Worm (Caenorhabditis elegans) whole organism, L3 larva: ENCODE results near the gene R155.5.

ENCODE experiments used
- R02D3.7 ChIP-seq: fragments of 150-350 bp; optimal IDR thresholded peaks from 2 replicates; lab custom pipeline; 2014; ENCODE audit warnings: missing biosample characterization, missing genetic modification characterization
- ZK546.5 ChIP-seq: sonication (generic microtip); optimal IDR thresholded peaks from 2 replicates; lab custom pipeline; 2017; ENCODE audit warnings: missing biosample characterization, missing genetic modification characterization
- ama-1 ChIP-seq: fragments of 150-350 bp; optimal IDR thresholded peaks from 2 replicates; lab custom pipeline; 2018
- ceh-16 ChIP-seq: sonication (generic microtip); optimal IDR thresholded peaks from 2 replicates; lab custom pipeline; 2017; ENCODE audit warnings: missing biosample characterization, missing genetic modification characterization
- ceh-28 ChIP-seq: fragments of 150-350 bp; optimal IDR thresholded peaks from 2 replicates; lab custom pipeline; 2014; ENCODE audit warnings: missing biosample characterization, missing genetic modification reagents, missing genetic modification characterization
- ceh-82 ChIP-seq: fragments of 150-350 bp; optimal IDR thresholded peaks from 2 replicates; lab custom pipeline; 2014; ENCODE audit warnings: missing biosample characterization, missing genetic modification characterization
- ceh-9 ChIP-seq: sonication (generic microtip); optimal IDR thresholded peaks from 2 replicates; lab custom pipeline; 2018; ENCODE audit warnings: missing biosample characterization, missing genetic modification characterization
- daf-12 ChIP-seq: fragments of 150-350 bp; optimal IDR thresholded peaks from 2 replicates; lab custom pipeline; 2014; ENCODE audit warnings: missing biosample characterization, missing genetic modification reagents, missing genetic modification characterization
- egl-27 ChIP-seq: sonication (generic microtip); optimal IDR thresholded peaks from 4 replicates; lab custom pipeline; 2017; ENCODE audit warnings: missing biosample characterization, missing genetic modification reagents, missing genetic modification characterization
- egl-5 ChIP-seq: fragments of 150-350 bp; optimal IDR thresholded peaks from 2 replicates; lab custom pipeline; 2017; ENCODE audit warnings: missing biosample characterization, missing genetic modification reagents, missing genetic modification characterization, inconsistent platforms
- elt-3 ChIP-seq, 3 experiments: fragments of 150-350 bp in 1 of 3; sonication (generic microtip) in 2 of 3; optimal IDR thresholded peaks; 2 replicates in 2 of 3; 4 replicates in 1 of 3; lab custom pipeline; 2014 to 2017; ENCODE audit warnings: missing biosample characterization in 3 of 3, missing genetic modification characterization in 3 of 3
- eor-1 ChIP-seq, 2 experiments: fragments of 150-350 bp; optimal IDR thresholded peaks; 2 replicates each; lab custom pipeline; 2014 to 2018; ENCODE audit warnings: missing biosample characterization in 2 of 2, missing genetic modification characterization in 2 of 2
- fkh-10 ChIP-seq: sonication (generic microtip); optimal IDR thresholded peaks from 2 replicates; lab custom pipeline; 2017; ENCODE audit warnings: missing biosample characterization, missing genetic modification reagents, missing genetic modification characterization
- fkh-2 ChIP-seq: fragments of 150-350 bp; optimal IDR thresholded peaks from 2 replicates; lab custom pipeline; 2014; ENCODE audit warnings: missing biosample characterization, missing genetic modification reagents, missing genetic modification characterization
- fos-1 ChIP-seq: fragments of 150-350 bp; optimal IDR thresholded peaks from 2 replicates; lab custom pipeline; 2014; ENCODE audit warnings: missing biosample characterization, missing genetic modification characterization
- hmg-11 ChIP-seq: sonication (generic microtip); optimal IDR thresholded peaks from 2 replicates; lab custom pipeline; 2016; ENCODE audit warnings: missing genetic modification characterization, missing compliant biosample characterization
- jun-1 ChIP-seq: fragments of 150-350 bp; optimal IDR thresholded peaks from 2 replicates; lab custom pipeline; 2014; ENCODE audit warnings: missing biosample characterization, missing genetic modification reagents, missing genetic modification characterization
- lin-15B ChIP-seq: fragments of 150-350 bp; optimal IDR thresholded peaks from 2 replicates; lab custom pipeline; 2014; ENCODE audit warnings: missing biosample characterization, missing genetic modification characterization
- lin-39 ChIP-seq: fragments of 150-350 bp; optimal IDR thresholded peaks from 2 replicates; lab custom pipeline; 2018; ENCODE audit warnings: missing biosample characterization, missing genetic modification reagents, missing genetic modification characterization
- mdl-1 ChIP-seq: fragments of 150-350 bp; optimal IDR thresholded peaks from 2 replicates; lab custom pipeline; 2014; ENCODE audit warnings: missing biosample characterization, missing genetic modification characterization
- mml-1 ChIP-seq: fragments of 150-350 bp; sonication (generic microtip); optimal IDR thresholded peaks from 3 replicates; lab custom pipeline; 2014; ENCODE audit warnings: missing biosample characterization, missing genetic modification characterization
- nhr-11 ChIP-seq: fragments of 150-350 bp; optimal IDR thresholded peaks from 2 replicates; lab custom pipeline; 2014; ENCODE audit warnings: missing biosample characterization, missing genetic modification characterization
- nhr-12 ChIP-seq: fragments of 150-350 bp; optimal IDR thresholded peaks from 2 replicates; lab custom pipeline; 2014; ENCODE audit warnings: missing biosample characterization, missing genetic modification characterization
- nhr-23 ChIP-seq: fragments of 150-350 bp; optimal IDR thresholded peaks from 2 replicates; lab custom pipeline; 2014; ENCODE audit warnings: missing biosample characterization, missing genetic modification reagents, missing genetic modification characterization
- nhr-237 ChIP-seq: fragments of 150-350 bp; optimal IDR thresholded peaks from 2 replicates; lab custom pipeline; 2014; ENCODE audit warnings: missing biosample characterization, missing genetic modification characterization
- nhr-25 ChIP-seq: sonication (generic microtip); optimal IDR thresholded peaks from 2 replicates; lab custom pipeline; 2017; ENCODE audit warnings: missing biosample characterization, missing genetic modification characterization
- nhr-28 ChIP-seq: fragments of 150-350 bp; optimal IDR thresholded peaks from 2 replicates; lab custom pipeline; 2014; ENCODE audit warnings: missing biosample characterization, missing genetic modification characterization
- nhr-67 ChIP-seq: fragments of 150-350 bp; optimal IDR thresholded peaks from 2 replicates; lab custom pipeline; 2014; ENCODE audit warnings: missing biosample characterization, missing genetic modification characterization
- nhr-76 ChIP-seq: fragments of 150-350 bp; sonication (generic microtip); optimal IDR thresholded peaks from 5 replicates; lab custom pipeline; 2014; ENCODE audit warnings: missing biosample characterization, missing genetic modification characterization
- nhr-77 ChIP-seq: fragments of 150-350 bp; optimal IDR thresholded peaks from 2 replicates; lab custom pipeline; 2014; ENCODE audit warnings: missing biosample characterization, missing genetic modification characterization
- pqm-1 ChIP-seq: fragments of 150-350 bp; optimal IDR thresholded peaks from 2 replicates; lab custom pipeline; 2017; ENCODE audit warnings: missing biosample characterization, missing genetic modification characterization, inconsistent platforms
- snpc-4 ChIP-seq: fragments of 150-350 bp; optimal IDR thresholded peaks from 2 replicates; lab custom pipeline; 2014; ENCODE audit warnings: missing biosample characterization, missing genetic modification characterization
- tbx-2 ChIP-seq: sonication (generic microtip); optimal IDR thresholded peaks from 2 replicates; lab custom pipeline; 2016; ENCODE audit warnings: mild to moderate bottlenecking, missing genetic modification characterization, missing compliant biosample characterization
- unc-39 ChIP-seq: sonication (generic microtip); optimal IDR thresholded peaks from 4 replicates; lab custom pipeline; 2017; ENCODE audit warnings: missing biosample characterization, missing genetic modification characterization
- unc-62 ChIP-seq: fragments of 150-350 bp; sonication (generic microtip); optimal IDR thresholded peaks from 4 replicates; lab custom pipeline; 2014; ENCODE audit warnings: missing biosample characterization, missing genetic modification reagents, missing genetic modification characterization
- zag-1 ChIP-seq: fragments of 150-350 bp; optimal IDR thresholded peaks from 2 replicates; lab custom pipeline; 2014; ENCODE audit warnings: missing biosample characterization, missing genetic modification characterization
- ztf-11 ChIP-seq: fragments of 150-350 bp; optimal IDR thresholded peaks from 2 replicates; lab custom pipeline; 2014; ENCODE audit warnings: missing biosample characterization, missing genetic modification characterization
- ztf-4 ChIP-seq: fragments of 150-350 bp; optimal IDR thresholded peaks from 2 replicates; lab custom pipeline; 2014; ENCODE audit warnings: missing biosample characterization, missing genetic modification characterization

R155.5 gene

ce11 chrIII:1981467-1981866, 11.1 kb upstream of the R155.5 start:
- TF ChIP-seq nhr-77 (tag; lab: Kevin White, UChicago) (no peak), ztf-4 (no peak), pqm-1 (tag; lab: Kevin White, UChicago) (no peak), ZK546.5 (tag; lab: Kevin White, UChicago) (no peak), zag-1 (tag; lab: Kevin White, UChicago) (no peak), nhr-12 (no peak), nhr-11 (tag; lab: Kevin White, UChicago) (no peak), fkh-10 (GFP tag; lab: Kevin White, UChicago) (no peak), fos-1 (tag; lab: Kevin White, UChicago) (no peak), snpc-4 (tag; lab: Kevin White, UChicago) (no peak), elt-3 (tag; optimal IDR thresholded peaks at IDR 0.05; lab: Kevin White, UChicago) (no peak), nhr-76 (tag; lab: Kevin White, UChicago) (no peak), fkh-2 (tag; lab: Kevin White, UChicago) (no peak), unc-39 (tag; lab: Kevin White, UChicago) (no peak), nhr-28 (tag; lab: Kevin White, UChicago) (no peak), nhr-237 (tag; lab: Kevin White, UChicago) (no peak), ceh-28 (tag; lab: Kevin White, UChicago) (no peak), R02D3.7 (tag; lab: Kevin White, UChicago) (no peak)

- TF ChIP-seq hmg-11, result no peak
- no peak for TF ChIP-seq egl-27 (tag; lab: Kevin White, UChicago)
- TF ChIP-seq nhr-12, result no peak
- no peak for TF ChIP-seq nhr-77 (tag; lab: Kevin White, UChicago)
- TF ChIP-seq ceh-16, result no peak
- no peak for TF ChIP-seq egl-5
- no peak for TF ChIP-seq nhr-25 (tag; lab: Kevin White, UChicago)
- no peak for TF ChIP-seq lin-15B (tag; lab: Kevin White, UChicago)
- no peak for TF ChIP-seq nhr-67
- TF ChIP-seq eor-1 (tag; optimal IDR thresholded peaks at IDR 0.05; lab: Kevin White, UChicago), result no peak
- TF ChIP-seq nhr-11 (tag; lab: Kevin White, UChicago), result no peak
Observed at ce11 chrIII:1977424-1977823, 7.1 kb upstream of the R155.5 start.

- TF ChIP-seq ztf-11 (tag; lab: Kevin White, UChicago), result no peak
- no peak for TF ChIP-seq snpc-4 (tag; lab: Kevin White, UChicago)
- TF ChIP-seq nhr-23 (tag; lab: Kevin White, UChicago), result no peak
- TF ChIP-seq hmg-11, result no peak
- TF ChIP-seq nhr-77 (tag; lab: Kevin White, UChicago), result no peak
- TF ChIP-seq fkh-2 (tag; lab: Kevin White, UChicago), result no peak
- TF ChIP-seq ceh-9 (tag; lab: Kevin White, UChicago), result no peak
- TF ChIP-seq unc-62, result no peak
- no peak for TF ChIP-seq mdl-1 (tag; lab: Kevin White, UChicago)
- no peak for TF ChIP-seq ama-1 (lab: Kevin White, UChicago)
- no peak for TF ChIP-seq mml-1 (tag; lab: Kevin White, UChicago)
- TF ChIP-seq nhr-76 (tag; lab: Kevin White, UChicago), result no peak
- TF ChIP-seq zag-1 (tag; lab: Kevin White, UChicago), result no peak
- TF ChIP-seq lin-39 (tag; lab: Kevin White, UChicago), result no peak
- no peak for TF ChIP-seq elt-3 (tag; optimal IDR thresholded peaks at IDR 0.05; lab: Kevin White, UChicago)
Observed at ce11 chrIII:1976642-1977041, 6.3 kb upstream of the R155.5 start, which contains the start of gene R155.3. Gene R155.3, minus strand, starts transcription at chrIII:1976742.

DNA sequence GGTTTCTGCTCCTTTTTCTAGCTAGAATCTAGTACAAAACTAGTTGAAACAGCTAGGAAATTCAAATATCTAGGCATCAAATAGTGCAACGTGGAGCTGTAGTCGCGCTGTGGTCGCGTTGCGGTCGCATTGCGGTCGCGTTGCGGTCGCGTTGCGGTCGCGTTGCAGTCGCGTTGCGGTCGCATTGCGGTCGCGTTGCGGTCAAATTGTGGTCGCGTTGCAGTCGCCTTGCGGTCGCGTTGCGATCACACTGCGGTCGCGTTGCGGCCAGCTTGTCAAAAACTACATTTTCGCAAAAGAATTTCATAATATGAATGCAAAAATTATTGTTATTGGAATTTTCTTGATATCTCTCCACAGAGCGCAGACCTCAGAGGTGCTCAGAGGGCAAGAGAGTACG, 5.7 kb upstream of the R155.5 start:
- TF ChIP-seq nhr-25 (tag; lab: Kevin White, UChicago) (no peak), daf-12 (no peak), unc-62 (no peak), jun-1 (tag; lab: Kevin White, UChicago) (no peak), ceh-28 (tag; lab: Kevin White, UChicago) (no peak), pqm-1 (tag; lab: Kevin White, UChicago) (no peak), mdl-1 (tag; lab: Kevin White, UChicago) (no peak), ceh-82 (tag; lab: Kevin White, UChicago) (no peak), lin-15B (tag; lab: Kevin White, UChicago) (no peak), nhr-12 (no peak), tbx-2 (tag; lab: Kevin White, UChicago) (no peak), nhr-67 (no peak)
